Worm (Caenorhabditis elegans) whole organism, L4/young adult: Measurements from ENCODE around the gene str-134.

Experiments used
- W03F9.2 ChIP-seq: fragments of 150-350 bp; optimal IDR thresholded peaks from 2 replicates; lab custom pipeline; 2014; ENCODE audit warnings: missing biosample characterization, missing genetic modification characterization
- him-1 ChIP-seq: sonication (generic microtip); optimal IDR thresholded peaks from 2 replicates; lab custom pipeline; 2016; ENCODE audit warnings: missing genotype, missing genetic modification reagents, missing genetic modification characterization, missing compliant biosample characterization

- TF ChIP-seq W03F9.2 (tag; lab: Kevin White, UChicago) (no peak), him-1 (tag; lab: Kevin White, UChicago) (no peak)
These were observed 18.4 kb downstream of the str-134 start, which contains the start of gene C05E4.12 for ce11 chrV:761882-762281.
